Worm (Caenorhabditis elegans): ENCODE measurements around the gene C05C12.4.
A peak's percentile ranks its signal among the peaks of the same experiment; 100 is the strongest.
"Not testable (repeated sequence)": the region's sequence is repeated elsewhere in the genome, so short reads cannot be mapped to it uniquely, and the experiment has no call there.

ce11 chrIV:11198983-11199382, 48.9 kb downstream of the C05C12.4 start, which contains the start of gene R07H5.16:
- TF ChIP-seq nfya-1 (tag; optimal IDR thresholded peaks at IDR 0.05; ENCODE audit: borderline replicate concordance, insufficient read depth); pha-4 (tag; optimal IDR thresholded peaks at IDR 0.05); lin-26 (GFP tag; IDR thresholded peaks at IDR 0.05); dpl-1 (GFP tag; optimal IDR thresholded peaks at IDR 0.05); Y56A3A.18 (GFP tag; IDR thresholded peaks at IDR 0.05); Y53G8AR.9 (GFP tag; conservative IDR thresholded peaks at IDR 0.05); repo-1 (tag; optimal IDR thresholded peaks at IDR 0.05); ama-1 (optimal IDR thresholded peaks at IDR 0.05); ama-1 (GFP tag; optimal IDR thresholded peaks at IDR 0.05); nhr-179 (tag; optimal IDR thresholded peaks at IDR 0.05); chd-7 (tag; optimal IDR thresholded peaks at IDR 0.05); B0035.1 (tag; optimal IDR thresholded peaks at IDR 0.05); lin-35 (GFP tag; optimal IDR thresholded peaks at IDR 0.05): not testable (repeated sequence)
- peak; percentile 46; the same call in 1 of the 2 replicates for TF ChIP-seq attf-3 (GFP tag; conservative IDR thresholded peaks at IDR 0.05)
- 0 out of 2 replicates have a peak, but pooled peaks have one; percentile 12 for TF ChIP-seq dox-1 (GFP tag; IDR thresholded peaks at IDR 0.05)
